Worm (Caenorhabditis elegans) whole organism, L1 larva: ENCODE results near the gene chtb-3.

ENCODE experiments used
- C04F5.9 ChIP-seq: sonication (generic microtip); optimal IDR thresholded peaks from 2 replicates; lab custom pipeline; 2016; ENCODE audit warnings: missing genetic modification characterization, missing compliant biosample characterization
- ama-1 ChIP-seq: fragments of 150-350 bp; optimal IDR thresholded peaks from 2 replicates; lab custom pipeline; 2014
- ceh-82 ChIP-seq, 3 experiments: fragments of 150-350 bp in 1 of 3; sonication (generic microtip) in 2 of 3; optimal IDR thresholded peaks; 2 replicates each; lab custom pipeline; 2014 to 2017; ENCODE audit warnings: missing biosample characterization in 3 of 3, missing genetic modification characterization in 3 of 3
- egl-27 ChIP-seq, 2 experiments: fragments of 150-350 bp in 1 of 2; sonication (generic microtip); optimal IDR thresholded peaks; 3 replicates each; lab custom pipeline; 2017 to 2018; ENCODE audit warnings: missing biosample characterization in 2 of 2, missing genetic modification characterization in 2 of 2, missing genetic modification reagents in 2 of 2
- mab-9 ChIP-seq: fragments of 200-800 bp; sonication (Bioruptor generic); IDR thresholded peaks from 2 replicates; pipeline ENCODE4 v1.3.6; 2022; ENCODE audit warnings: missing genetic modification reagents, missing genetic modification characterization, missing compliant biosample characterization
- nhr-47 ChIP-seq: sonication (generic microtip); optimal IDR thresholded peaks from 2 replicates; lab custom pipeline; 2016; ENCODE audit warnings: mild to moderate bottlenecking, missing genetic modification characterization, moderate library complexity, missing compliant biosample characterization
- nhr-76 ChIP-seq: sonication (generic microtip); optimal IDR thresholded peaks from 2 replicates; lab custom pipeline; 2017; ENCODE audit warnings: missing biosample characterization, missing genetic modification characterization
- nhr-77 ChIP-seq: fragments of 150-350 bp; optimal IDR thresholded peaks from 2 replicates; lab custom pipeline; 2014; ENCODE audit warnings: missing biosample characterization, missing genetic modification characterization
- ztf-11 ChIP-seq, 2 experiments: sonication (generic microtip); optimal IDR thresholded peaks; 2 replicates each; lab custom pipeline; 2016 to 2017; ENCODE audit warnings: missing genetic modification characterization in 2 of 2, missing biosample characterization in 1 of 2, missing compliant biosample characterization in 1 of 2

- TF ChIP-seq nhr-77 (tag; lab: Kevin White, UChicago) (no peak), ztf-11 (tag; optimal IDR thresholded peaks at IDR 0.05; lab: Kevin White, UChicago) (no peak), nhr-76 (no peak), C04F5.9 (no peak), mab-9 (no peak), nhr-47 (no peak), egl-27 (tag; optimal IDR thresholded peaks at IDR 0.05; lab: Kevin White, UChicago) (no peak), ceh-82 (tag; optimal IDR thresholded peaks at IDR 0.05; lab: Kevin White, UChicago) (no peak), ama-1 (lab: Kevin White, UChicago) (no peak)
Measured at ce11 chrX:6347013-6347412, 27.6 kb upstream of the chtb-3 start, which contains the start of gene C03B1.9.
